Worm (Caenorhabditis elegans) whole organism, L3 larva: Measurements from ENCODE around the gene fbxc-32.
A peak's percentile ranks its signal among the peaks of the same experiment; 100 is the strongest.

Source experiments
- R02D3.7 ChIP-seq: fragments of 150-350 bp; optimal IDR thresholded peaks from 2 replicates; lab custom pipeline; 2014; ENCODE audit warnings: missing biosample characterization, missing genetic modification characterization
- ZK546.5 ChIP-seq: sonication (generic microtip); optimal IDR thresholded peaks from 2 replicates; lab custom pipeline; 2017; ENCODE audit warnings: missing biosample characterization, missing genetic modification characterization
- aly-2 ChIP-seq: fragments of 150-350 bp; optimal IDR thresholded peaks from 2 replicates; lab custom pipeline; 2014; ENCODE audit warnings: missing biosample characterization, missing genetic modification characterization
- ceh-16 ChIP-seq: sonication (generic microtip); optimal IDR thresholded peaks from 2 replicates; lab custom pipeline; 2017; ENCODE audit warnings: missing biosample characterization, missing genetic modification characterization
- ceh-28 ChIP-seq: fragments of 150-350 bp; optimal IDR thresholded peaks from 2 replicates; lab custom pipeline; 2014; ENCODE audit warnings: missing biosample characterization, missing genetic modification reagents, missing genetic modification characterization
- ceh-82 ChIP-seq: fragments of 150-350 bp; optimal IDR thresholded peaks from 2 replicates; lab custom pipeline; 2014; ENCODE audit warnings: missing biosample characterization, missing genetic modification characterization
- egl-27 ChIP-seq: sonication (generic microtip); optimal IDR thresholded peaks from 4 replicates; lab custom pipeline; 2017; ENCODE audit warnings: missing biosample characterization, missing genetic modification reagents, missing genetic modification characterization
- egl-5 ChIP-seq: fragments of 150-350 bp; optimal IDR thresholded peaks from 2 replicates; lab custom pipeline; 2017; ENCODE audit warnings: missing biosample characterization, missing genetic modification reagents, missing genetic modification characterization, inconsistent platforms
- elt-1 ChIP-seq: fragments of 150-350 bp; optimal IDR thresholded peaks from 2 replicates; lab custom pipeline; 2014; ENCODE audit warnings: missing biosample characterization, missing genetic modification characterization
- elt-2 ChIP-seq: sonication (generic microtip); optimal IDR thresholded peaks from 2 replicates; lab custom pipeline; 2016; ENCODE audit warnings: missing genetic modification reagents, mild to moderate bottlenecking, missing genetic modification characterization, missing compliant biosample characterization
- elt-3 ChIP-seq, 3 experiments: fragments of 150-350 bp in 1 of 3; sonication (generic microtip) in 2 of 3; optimal IDR thresholded peaks; 2 replicates in 2 of 3; 4 replicates in 1 of 3; lab custom pipeline; 2014 to 2017; ENCODE audit warnings: missing biosample characterization in 3 of 3, missing genetic modification characterization in 3 of 3
- eor-1 ChIP-seq, 2 experiments: fragments of 150-350 bp; optimal IDR thresholded peaks; 2 replicates each; lab custom pipeline; 2014 to 2018; ENCODE audit warnings: missing biosample characterization in 2 of 2, missing genetic modification characterization in 2 of 2
- fkh-2 ChIP-seq: fragments of 150-350 bp; optimal IDR thresholded peaks from 2 replicates; lab custom pipeline; 2014; ENCODE audit warnings: missing biosample characterization, missing genetic modification reagents, missing genetic modification characterization
- hmg-11 ChIP-seq: sonication (generic microtip); optimal IDR thresholded peaks from 2 replicates; lab custom pipeline; 2016; ENCODE audit warnings: missing genetic modification characterization, missing compliant biosample characterization
- jun-1 ChIP-seq: fragments of 150-350 bp; optimal IDR thresholded peaks from 2 replicates; lab custom pipeline; 2014; ENCODE audit warnings: missing biosample characterization, missing genetic modification reagents, missing genetic modification characterization
- lin-39 ChIP-seq: fragments of 150-350 bp; optimal IDR thresholded peaks from 2 replicates; lab custom pipeline; 2018; ENCODE audit warnings: missing biosample characterization, missing genetic modification reagents, missing genetic modification characterization
- mdl-1 ChIP-seq: fragments of 150-350 bp; optimal IDR thresholded peaks from 2 replicates; lab custom pipeline; 2014; ENCODE audit warnings: missing biosample characterization, missing genetic modification characterization
- mml-1 ChIP-seq: fragments of 150-350 bp; sonication (generic microtip); optimal IDR thresholded peaks from 3 replicates; lab custom pipeline; 2014; ENCODE audit warnings: missing biosample characterization, missing genetic modification characterization
- nfya-1 ChIP-seq: sonication (generic microtip); optimal IDR thresholded peaks from 2 replicates; lab custom pipeline; 2017; ENCODE audit warnings: missing genetic modification characterization, mild to moderate bottlenecking, missing compliant biosample characterization, antibody characterized with exemption, moderate library complexity; ENCODE audit not compliant: insufficient read depth
- nhr-11 ChIP-seq: fragments of 150-350 bp; optimal IDR thresholded peaks from 2 replicates; lab custom pipeline; 2014; ENCODE audit warnings: missing biosample characterization, missing genetic modification characterization
- nhr-12 ChIP-seq: fragments of 150-350 bp; optimal IDR thresholded peaks from 2 replicates; lab custom pipeline; 2014; ENCODE audit warnings: missing biosample characterization, missing genetic modification characterization
- nhr-23 ChIP-seq: fragments of 150-350 bp; optimal IDR thresholded peaks from 2 replicates; lab custom pipeline; 2014; ENCODE audit warnings: missing biosample characterization, missing genetic modification reagents, missing genetic modification characterization
- nhr-25 ChIP-seq: sonication (generic microtip); optimal IDR thresholded peaks from 2 replicates; lab custom pipeline; 2017; ENCODE audit warnings: missing biosample characterization, missing genetic modification characterization
- nhr-28 ChIP-seq: fragments of 150-350 bp; optimal IDR thresholded peaks from 2 replicates; lab custom pipeline; 2014; ENCODE audit warnings: missing biosample characterization, missing genetic modification characterization
- nhr-43 ChIP-seq: sonication (generic microtip); optimal IDR thresholded peaks from 2 replicates; lab custom pipeline; 2016; ENCODE audit warnings: mild to moderate bottlenecking, missing genetic modification characterization, missing compliant biosample characterization; ENCODE audit not compliant: poor library complexity, severe bottlenecking
- nhr-67 ChIP-seq: fragments of 150-350 bp; optimal IDR thresholded peaks from 2 replicates; lab custom pipeline; 2014; ENCODE audit warnings: missing biosample characterization, missing genetic modification characterization
- nhr-77 ChIP-seq: fragments of 150-350 bp; optimal IDR thresholded peaks from 2 replicates; lab custom pipeline; 2014; ENCODE audit warnings: missing biosample characterization, missing genetic modification characterization
- pha-4 ChIP-seq: fragments of 150-350 bp; optimal IDR thresholded peaks from 2 replicates; lab custom pipeline; 2014; ENCODE audit warnings: missing biosample characterization, missing genetic modification reagents, missing genetic modification characterization
- pqm-1 ChIP-seq: fragments of 150-350 bp; optimal IDR thresholded peaks from 2 replicates; lab custom pipeline; 2017; ENCODE audit warnings: missing biosample characterization, missing genetic modification characterization, inconsistent platforms
- sea-2 ChIP-seq: fragments of 150-350 bp; sonication (generic microtip); optimal IDR thresholded peaks from 4 replicates; lab custom pipeline; 2014; ENCODE audit warnings: missing biosample characterization, missing genetic modification reagents, missing genetic modification characterization
- skn-1 ChIP-seq: fragments of 150-350 bp; optimal IDR thresholded peaks from 2 replicates; lab custom pipeline; 2014; ENCODE audit warnings: missing biosample characterization, missing genetic modification characterization
- unc-39 ChIP-seq: sonication (generic microtip); optimal IDR thresholded peaks from 4 replicates; lab custom pipeline; 2017; ENCODE audit warnings: missing biosample characterization, missing genetic modification characterization
- ztf-11 ChIP-seq: fragments of 150-350 bp; optimal IDR thresholded peaks from 2 replicates; lab custom pipeline; 2014; ENCODE audit warnings: missing biosample characterization, missing genetic modification characterization
- ztf-4 ChIP-seq: fragments of 150-350 bp; optimal IDR thresholded peaks from 2 replicates; lab custom pipeline; 2014; ENCODE audit warnings: missing biosample characterization, missing genetic modification characterization

Gene fbxc-32

ce11 chrII:960218-960617, 12.2 kb upstream of the fbxc-32 start, which contains the start of the genes C32B5.18 and C32B5.7:
Gene C32B5.18, plus strand, starts transcription at chrII:960518.
Gene C32B5.7, plus strand, starts transcription at chrII:960528.
- TF ChIP-seq nfya-1 (tag; lab: Kevin White, UChicago): no peak
- TF ChIP-seq nhr-28: no peak
- no peak for TF ChIP-seq pqm-1 (tag; lab: Kevin White, UChicago)
- TF ChIP-seq lin-39 (tag; lab: Kevin White, UChicago): no peak
- no peak for TF ChIP-seq nhr-12 (tag; lab: Kevin White, UChicago)

- TF ChIP-seq fkh-2 (no peak), skn-1 (tag; lab: Kevin White, UChicago) (no peak), hmg-11 (tag; lab: Kevin White, UChicago) (no peak), unc-39 (tag; lab: Kevin White, UChicago) (no peak), ceh-28 (no peak), pha-4 (tag; lab: Kevin White, UChicago) (no peak), ceh-16 (no peak), aly-2 (no peak), eor-1 (tag; optimal IDR thresholded peaks at IDR 0.05; lab: Kevin White, UChicago) (no peak), sea-2 (GFP tag; lab: Kevin White, UChicago) (no peak), elt-3 (tag; optimal IDR thresholded peaks at IDR 0.05; lab: Kevin White, UChicago) (no peak), egl-5 (tag; lab: Kevin White, UChicago) (no peak), nhr-28 (no peak), lin-39 (tag; lab: Kevin White, UChicago) (no peak), elt-1 (tag; lab: Kevin White, UChicago) (no peak), nhr-11 (tag; lab: Kevin White, UChicago) (no peak), nhr-23 (tag; lab: Kevin White, UChicago) (no peak), jun-1 (tag; lab: Kevin White, UChicago) (no peak)
Observed at ce11 chrII:958618-959017, 10.6 kb upstream of the fbxc-32 start, which contains the start of gene sdz-4. Gene sdz-4, plus strand, starts transcription at chrII:958918.

ce11 chrII:954626-955025, 6.6 kb upstream of the fbxc-32 start, which contains the start of gene fbxc-7:
Gene fbxc-7, plus strand, starts transcription at chrII:954926.
- TF ChIP-seq elt-2: peak; percentile 26

- TF ChIP-seq ztf-4 (tag; lab: Kevin White, UChicago) (no peak), nfya-1 (tag; lab: Kevin White, UChicago) (no peak)
Observed at ce11 chrII:953052-953451, 5.1 kb upstream of the fbxc-32 start.

- TF ChIP-seq elt-3 (tag; optimal IDR thresholded peaks at IDR 0.05; lab: Kevin White, UChicago) (no peak), elt-1 (tag; lab: Kevin White, UChicago) (no peak), aly-2 (no peak), mdl-1 (tag; lab: Kevin White, UChicago) (no peak), unc-39 (tag; lab: Kevin White, UChicago) (no peak), nhr-25 (no peak), mml-1 (tag; lab: Kevin White, UChicago) (no peak), R02D3.7 (tag; lab: Kevin White, UChicago) (no peak), egl-27 (tag; lab: Kevin White, UChicago) (no peak), ceh-82 (tag; lab: Kevin White, UChicago) (no peak), nhr-67 (tag; lab: Kevin White, UChicago) (no peak), ZK546.5 (tag; lab: Kevin White, UChicago) (no peak), hmg-11 (tag; lab: Kevin White, UChicago) (no peak), ztf-11 (tag; lab: Kevin White, UChicago) (no peak), ztf-4 (tag; lab: Kevin White, UChicago) (no peak), nhr-43 (tag; lab: Kevin White, UChicago) (no peak), ceh-16 (no peak), nhr-77 (tag; lab: Kevin White, UChicago) (no peak), nhr-28 (no peak), fkh-2 (no peak)
Observed at ce11 chrII:950374-950773, 2.4 kb upstream of the fbxc-32 start.
